Worm (Caenorhabditis elegans): ENCODE measurements around the gene B0310.3.

Gene B0310.3

DNA sequence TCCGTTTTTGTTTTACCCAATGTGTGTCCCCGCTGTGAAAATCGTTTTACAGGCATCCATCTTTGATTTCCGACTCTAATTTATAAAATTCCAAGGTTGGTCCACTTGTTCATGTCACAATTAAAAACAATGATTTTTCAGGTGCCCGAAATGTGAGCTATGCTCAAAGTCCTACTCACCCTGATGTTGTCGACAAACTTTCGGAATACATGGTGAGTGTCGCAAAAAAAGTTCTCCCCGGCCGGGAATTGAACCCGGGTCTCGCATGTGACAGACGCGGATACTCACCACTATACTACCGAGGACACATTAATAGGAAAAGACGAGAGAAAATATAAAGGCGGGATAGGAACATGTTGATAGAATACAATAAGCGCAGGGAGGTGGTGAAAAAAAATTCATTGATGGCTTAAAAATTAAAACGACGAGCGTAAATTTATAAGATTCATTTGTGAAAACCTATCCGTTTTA is 31.1 kb downstream of the B0310.3 start, which contains the start of gene egl-17 (continued):
- peak; percentile 87 for TF ChIP-seq ceh-20 (GFP tag; IDR thresholded peaks at IDR 0.05)
- no peak for TF ChIP-seq ceh-62 (tag; optimal IDR thresholded peaks at IDR 0.05)
- TF ChIP-seq tra-1 (GFP tag; IDR thresholded peaks at IDR 0.05) = peak; percentile 94
- peak; percentile 89 for TF ChIP-seq Y48G9A.11 (GFP tag; IDR thresholded peaks at IDR 0.05)
- peak; percentile 98 for TF ChIP-seq egl-43 (GFP tag; IDR thresholded peaks at IDR 0.05)
- TF ChIP-seq vab-7 (GFP tag; IDR thresholded peaks at IDR 0.05) = peak; percentile 97
- no peak for TF ChIP-seq nhr-76 (tag; optimal IDR thresholded peaks at IDR 0.05)
- peak; percentile 96 for TF ChIP-seq aha-1 (tag)
- TF ChIP-seq mxl-2 (GFP tag; conservative IDR thresholded peaks at IDR 0.05) = 0 out of 2 replicates have a peak, but pooled peaks have one; percentile 57
- TF ChIP-seq cey-2 (tag; optimal IDR thresholded peaks at IDR 0.05; ENCODE audit: borderline replicate concordance, insufficient read depth) = no peak
- peak; percentile 24 for TF ChIP-seq ces-1 (GFP tag; optimal IDR thresholded peaks at IDR 0.05)
- TF ChIP-seq php-3 (GFP tag; IDR thresholded peaks at IDR 0.05) = peak; percentile 68; the same call in 1 of the 2 replicates
- peak; percentile 94 for TF ChIP-seq nhr-111 (GFP tag; optimal IDR thresholded peaks at IDR 0.05)
- TF ChIP-seq F44E2.7 (GFP tag; IDR thresholded peaks at IDR 0.05) = peak; percentile 94

DNA sequence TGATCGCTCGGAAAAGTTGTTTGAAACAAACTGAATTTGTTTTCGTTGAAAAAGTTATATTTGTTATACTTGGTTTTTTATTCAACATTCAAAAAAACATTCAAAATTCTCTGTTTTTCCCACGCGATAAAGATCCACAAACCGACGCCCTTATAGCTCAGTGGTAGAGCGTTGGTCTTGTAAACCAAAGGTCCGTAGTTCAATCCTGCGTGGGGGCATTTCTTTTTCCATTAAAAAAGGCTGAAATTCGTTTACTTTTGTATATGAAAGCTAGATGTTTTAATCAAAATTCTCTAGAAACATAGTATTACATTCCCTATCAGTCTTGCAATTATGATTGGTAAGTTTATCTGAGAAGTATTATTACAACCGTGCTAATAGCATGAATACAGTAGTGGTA is 33.1 kb downstream of the B0310.3 start:
- TF ChIP-seq snpc-4 (tag; optimal IDR thresholded peaks at IDR 0.05) = no peak
- TF ChIP-seq tag-97 (GFP tag; IDR thresholded peaks at IDR 0.05) = no peak
- TF ChIP-seq mxl-3 (GFP tag; optimal IDR thresholded peaks at IDR 0.05) = no peak
- TF ChIP-seq hif-1 (tag; optimal IDR thresholded peaks at IDR 0.05) = no peak
- TF ChIP-seq nhr-42 (GFP tag; IDR thresholded peaks at IDR 0.05) = no peak
- TF ChIP-seq ztf-7 (tag; optimal IDR thresholded peaks at IDR 0.05) = no peak
- peak; percentile 84 for TF ChIP-seq vab-7 (GFP tag; IDR thresholded peaks at IDR 0.05)
- TF ChIP-seq D1046.2 (GFP tag; IDR thresholded peaks at IDR 0.05) = peak; percentile 66; the same call in 1 of the 2 replicates
- TF ChIP-seq madf-9 (GFP tag; conservative IDR thresholded peaks at IDR 0.05) = no peak
- peak; percentile 64; the same call in 1 of the 2 replicates for TF ChIP-seq ZK337.2 (GFP tag; IDR thresholded peaks at IDR 0.05)
- TF ChIP-seq F49E8.2 (tag; optimal IDR thresholded peaks at IDR 0.05; ENCODE audit: borderline replicate concordance) = peak; percentile 18
- TF ChIP-seq daf-19 (GFP tag; conservative IDR thresholded peaks at IDR 0.05) = 0 out of 2 replicates have a peak, but pooled peaks have one; percentile 41
- no peak for TF ChIP-seq ces-1 (GFP tag; optimal IDR thresholded peaks at IDR 0.05)
- no peak for TF ChIP-seq spr-1 (tag; optimal IDR thresholded peaks at IDR 0.05)
- TF ChIP-seq ctbp-1 (GFP tag; IDR thresholded peaks at IDR 0.05) = peak; percentile 53; the same call in 1 of the 2 replicates
- TF ChIP-seq egl-27 (tag; optimal IDR thresholded peaks at IDR 0.05) = no peak
- TF ChIP-seq lsy-2 (tag; optimal IDR thresholded peaks at IDR 0.05) = no peak
- TF ChIP-seq daf-16 (GFP tag; optimal IDR thresholded peaks at IDR 0.05) = peak in 1 of 2 experiments; percentile 53
- TF ChIP-seq daf-16 (tag; optimal IDR thresholded peaks at IDR 0.05) = no peak
- TF ChIP-seq nhr-11 (tag; optimal IDR thresholded peaks at IDR 0.05) = no peak
- TF ChIP-seq dpl-1 (GFP tag; optimal IDR thresholded peaks at IDR 0.05) = no peak
- peak; percentile 66 for TF ChIP-seq lin-38 (GFP tag; IDR thresholded peaks at IDR 0.05)
- no peak for TF ChIP-seq ama-1 (optimal IDR thresholded peaks at IDR 0.05)
- no peak for TF ChIP-seq php-3 (GFP tag; IDR thresholded peaks at IDR 0.05)
- no peak for TF ChIP-seq unc-130 (GFP tag; optimal IDR thresholded peaks at IDR 0.05)
- no peak for TF ChIP-seq aly-2 (tag; optimal IDR thresholded peaks at IDR 0.05)
- no peak for TF ChIP-seq ceh-20 (GFP tag; IDR thresholded peaks at IDR 0.05)
- no peak for TF ChIP-seq hlh-11 (tag; optimal IDR thresholded peaks at IDR 0.05)
- no peak for TF ChIP-seq zfp-3 (GFP tag; conservative IDR thresholded peaks at IDR 0.05)
- TF ChIP-seq Y105C5A.15 (GFP tag; IDR thresholded peaks at IDR 0.05) = peak; percentile 56; the same call in 1 of the 2 replicates
- no peak for TF ChIP-seq ZK546.5 (tag; optimal IDR thresholded peaks at IDR 0.05)
- peak; percentile 86 for TF ChIP-seq snpc-1.2 (GFP tag; IDR thresholded peaks at IDR 0.05)
- no peak for TF ChIP-seq zag-1 (tag; optimal IDR thresholded peaks at IDR 0.05)
- TF ChIP-seq zfp-2 (tag; optimal IDR thresholded peaks at IDR 0.05) = no peak
- TF ChIP-seq ceh-32 (tag; optimal IDR thresholded peaks at IDR 0.05; ENCODE audit: poor library complexity) = no peak
- no peak for TF ChIP-seq set-16 (GFP tag; IDR thresholded peaks at IDR 0.05)
- peak; percentile 85; the same call in 1 of the 2 replicates for TF ChIP-seq egl-43 (GFP tag; IDR thresholded peaks at IDR 0.05)
- TF ChIP-seq hlh-30 (tag; optimal IDR thresholded peaks at IDR 0.05; ENCODE audit: insufficient read depth) = no peak
- TF ChIP-seq saeg-2 (GFP tag; IDR thresholded peaks at IDR 0.05) = no peak
- no peak for TF ChIP-seq dve-1 (tag; optimal IDR thresholded peaks at IDR 0.05; ENCODE audit: insufficient read depth)

Data from whole organism, L4 larva.